Fruit fly (Drosophila melanogaster) whole organism, prepupa: ENCODE results near the gene CG14237.
A peak's percentile ranks its signal among the peaks of the same experiment; 100 is the strongest.

Experiments
- Blimp-1 ChIP-seq: fragments of 200-800 bp; sonication (Bioruptor generic); optimal IDR thresholded peaks from 3 replicates; lab custom pipeline; 2017; ENCODE audit warnings: missing biosample characterization, missing genetic modification characterization, mild to moderate bottlenecking, moderate library complexity, missing genetic modification reagents
- CG10631 ChIP-seq: fragments of 200-800 bp; sonication (Bioruptor generic); optimal IDR thresholded peaks from 2 replicates; lab custom pipeline; 2016; ENCODE audit warnings: missing biosample characterization, missing genetic modification characterization
- CG10669 ChIP-seq: fragments of 200-800 bp; sonication (Bioruptor generic); optimal IDR thresholded peaks from 3 replicates; lab custom pipeline; 2018; ENCODE audit warnings: missing biosample characterization, mild to moderate bottlenecking, missing genetic modification characterization, moderate library complexity
- CG11294 ChIP-seq: fragments of 200-800 bp; sonication (Bioruptor generic); IDR thresholded peaks from 2 replicates; pipeline ENCODE4 v1.3.6; 2022; ENCODE audit warnings: missing biosample characterization, missing genetic modification characterization
- CG11762 ChIP-seq: fragments of 200-800 bp; sonication (Bioruptor generic); optimal IDR thresholded peaks from 3 replicates; lab custom pipeline; 2016; ENCODE audit warnings: missing biosample characterization, missing genetic modification characterization; ENCODE audit not compliant: insufficient read depth
- CG11902 ChIP-seq: fragments of 200-800 bp; sonication (Bioruptor generic); optimal IDR thresholded peaks from 3 replicates; lab custom pipeline; 2016; ENCODE audit warnings: missing biosample characterization, missing genetic modification characterization
- CG16779 ChIP-seq: fragments of 200-800 bp; sonication (Bioruptor generic); optimal IDR thresholded peaks from 3 replicates; lab custom pipeline; 2017; ENCODE audit warnings: missing biosample characterization, mild to moderate bottlenecking, missing genetic modification characterization
- CG3032 ChIP-seq: fragments of 200-800 bp; optimal IDR thresholded peaks from 2 replicates; lab custom pipeline; 2019; ENCODE audit warnings: missing biosample characterization, mild to moderate bottlenecking, missing genetic modification characterization, moderate library complexity
- CG31627 ChIP-seq: fragments of 200-800 bp; sonication (Bioruptor generic); optimal IDR thresholded peaks from 3 replicates; lab custom pipeline; 2016; ENCODE audit warnings: missing biosample characterization, missing genetic modification characterization
- CG32006 ChIP-seq: fragments of 200-800 bp; sonication (Bioruptor generic); optimal IDR thresholded peaks from 3 replicates; lab custom pipeline; 2017; ENCODE audit warnings: missing biosample characterization, mild to moderate bottlenecking, missing genetic modification characterization
- CG3919 ChIP-seq: fragments of 200-800 bp; sonication (Bioruptor generic); optimal IDR thresholded peaks from 3 replicates; lab custom pipeline; 2016; ENCODE audit warnings: missing biosample characterization, missing genetic modification characterization
- CG4318 ChIP-seq: fragments of 200-800 bp; sonication (Bioruptor generic); optimal IDR thresholded peaks from 3 replicates; lab custom pipeline; 2017; ENCODE audit warnings: missing biosample characterization, mild to moderate bottlenecking, missing genetic modification characterization
- CG6163 ChIP-seq: fragments of 200-800 bp; sonication (Bioruptor generic); IDR thresholded peaks from 3 replicates; pipeline ENCODE4 v1.3.6; 2022; ENCODE audit warnings: missing biosample characterization, missing genetic modification characterization
- CG6276 ChIP-seq: fragments of 200-800 bp; sonication (Bioruptor generic); optimal IDR thresholded peaks from 2 replicates; lab custom pipeline; 2017; ENCODE audit warnings: missing biosample characterization, mild to moderate bottlenecking, missing genetic modification characterization
- CG6792 ChIP-seq: fragments of 200-800 bp; sonication (Bioruptor generic); optimal IDR thresholded peaks from 3 replicates; lab custom pipeline; 2016; ENCODE audit warnings: missing biosample characterization, missing genetic modification characterization
- CG6808 ChIP-seq: fragments of 200-800 bp; sonication (Bioruptor generic); optimal IDR thresholded peaks from 3 replicates; lab custom pipeline; 2017; ENCODE audit warnings: missing biosample characterization, missing genetic modification characterization, mild to moderate bottlenecking, moderate library complexity, missing genetic modification reagents
- CG6854 ChIP-seq: fragments of 200-800 bp; sonication (Bioruptor generic); optimal IDR thresholded peaks from 2 replicates; lab custom pipeline; 2017; ENCODE audit warnings: missing biosample characterization, mild to moderate bottlenecking, missing genetic modification characterization
- CG7368 ChIP-seq: fragments of 200-800 bp; sonication (Bioruptor generic); optimal IDR thresholded peaks from 3 replicates; lab custom pipeline; 2016; ENCODE audit warnings: missing biosample characterization, missing genetic modification characterization
- CG8119 ChIP-seq: fragments of 200-800 bp; sonication (Bioruptor generic); IDR thresholded peaks from 3 replicates; pipeline ENCODE4 v1.3.6; 2022; ENCODE audit warnings: missing biosample characterization, missing genetic modification characterization
- CG8319 ChIP-seq: fragments of 200-800 bp; sonication (Bioruptor generic); optimal IDR thresholded peaks from 3 replicates; lab custom pipeline; 2016; ENCODE audit warnings: missing biosample characterization, missing genetic modification characterization
- CG8632 ChIP-seq: fragments of 200-800 bp; sonication (Bioruptor generic); optimal IDR thresholded peaks from 3 replicates; lab custom pipeline; 2016; ENCODE audit warnings: missing biosample characterization, missing genetic modification characterization
- Eip75B ChIP-seq: fragments of 200-800 bp; sonication (Bioruptor generic); optimal IDR thresholded peaks from 3 replicates; lab custom pipeline; 2016; ENCODE audit warnings: missing biosample characterization, missing genetic modification characterization
- Eip78C ChIP-seq: fragments of 200-800 bp; sonication (Bioruptor generic); peaks from one replicate; lab custom pipeline; 2016; ENCODE audit warnings: missing biosample characterization, missing genetic modification characterization
- Eip93F ChIP-seq: fragments of 200-800 bp; sonication (Bioruptor generic); optimal IDR thresholded peaks from 2 replicates; lab custom pipeline; 2016; ENCODE audit warnings: missing biosample characterization, mild to moderate bottlenecking, missing genetic modification characterization
- Ets96B ChIP-seq: fragments of 200-800 bp; optimal IDR thresholded peaks from 2 replicates; lab custom pipeline; 2019; ENCODE audit warnings: missing biosample characterization, mild to moderate bottlenecking, missing genetic modification characterization, moderate library complexity
- Gug ChIP-seq: fragments of 200-800 bp; sonication (Bioruptor generic); IDR thresholded peaks from 2 replicates; pipeline ENCODE4 v1.3.6; 2022; ENCODE audit warnings: missing biosample characterization, missing genetic modification characterization
- Hr38 ChIP-seq: sonication (Bioruptor generic); optimal IDR thresholded peaks from 2 replicates; lab custom pipeline; 2016; ENCODE audit warnings: missing biosample characterization, missing genetic modification characterization
- Hr39 ChIP-seq: fragments of 200-800 bp; sonication (Bioruptor generic); optimal IDR thresholded peaks from 2 replicates; lab custom pipeline; 2016; ENCODE audit warnings: missing biosample characterization, missing genetic modification characterization
- Hr4 ChIP-seq: fragments of 200-800 bp; sonication (Bioruptor generic); optimal IDR thresholded peaks from 3 replicates; lab custom pipeline; 2016; ENCODE audit warnings: missing biosample characterization, missing genetic modification characterization
- Met ChIP-seq: fragments of 200-800 bp; sonication (Bioruptor generic); optimal IDR thresholded peaks from 3 replicates; lab custom pipeline; 2016; ENCODE audit warnings: missing biosample characterization, missing genetic modification characterization
- OdsH ChIP-seq: fragments of 200-800 bp; sonication (Bioruptor generic); optimal IDR thresholded peaks from 3 replicates; lab custom pipeline; 2016; ENCODE audit warnings: missing biosample characterization, missing genetic modification characterization
- Sox102F ChIP-seq: fragments of 200-800 bp; sonication (Bioruptor generic); optimal IDR thresholded peaks from 2 replicates; lab custom pipeline; 2016; ENCODE audit warnings: missing biosample characterization, mild to moderate bottlenecking, missing genetic modification characterization
- Sox14 ChIP-seq: fragments of 200-800 bp; sonication (Bioruptor generic); optimal IDR thresholded peaks from 3 replicates; lab custom pipeline; 2016; ENCODE audit warnings: missing biosample characterization, missing genetic modification characterization
- Sox15 ChIP-seq: fragments of 200-800 bp; sonication (Bioruptor generic); optimal IDR thresholded peaks from 3 replicates; lab custom pipeline; 2016; ENCODE audit warnings: missing biosample characterization, missing genetic modification characterization
- acj6 ChIP-seq: fragments of 200-800 bp; sonication (Bioruptor generic); optimal IDR thresholded peaks from 3 replicates; lab custom pipeline; 2016; ENCODE audit warnings: missing biosample characterization, missing genetic modification characterization
- eg ChIP-seq: fragments of 200-800 bp; sonication (Bioruptor generic); IDR thresholded peaks from 3 replicates; pipeline ENCODE4 v1.3.6; 2022; ENCODE audit warnings: missing biosample characterization, missing genetic modification characterization
- esn ChIP-seq: fragments of 200-800 bp; sonication (Bioruptor generic); optimal IDR thresholded peaks from 2 replicates; lab custom pipeline; 2016; ENCODE audit warnings: missing biosample characterization, mild to moderate bottlenecking, missing genetic modification characterization, moderate library complexity
- fd59A ChIP-seq: fragments of 200-800 bp; sonication (Bioruptor generic); optimal IDR thresholded peaks from 2 replicates; lab custom pipeline; 2017; ENCODE audit warnings: missing biosample characterization, mild to moderate bottlenecking, missing genetic modification characterization, missing genetic modification reagents
- fd85E ChIP-seq: fragments of 200-800 bp; sonication (Bioruptor generic); optimal IDR thresholded peaks from 3 replicates; lab custom pipeline; 2016; ENCODE audit warnings: missing biosample characterization, missing genetic modification characterization
- fkh ChIP-seq: fragments of 200-800 bp; sonication (Bioruptor generic); optimal IDR thresholded peaks from 3 replicates; lab custom pipeline; 2017; ENCODE audit warnings: missing biosample characterization, mild to moderate bottlenecking, missing genetic modification characterization, moderate library complexity
- lz ChIP-seq: fragments of 200-800 bp; sonication (Bioruptor generic); optimal IDR thresholded peaks from 3 replicates; lab custom pipeline; 2016; ENCODE audit warnings: missing biosample characterization, missing genetic modification characterization
- net ChIP-seq: fragments of 200-800 bp; sonication (Bioruptor generic); optimal IDR thresholded peaks from 3 replicates; lab custom pipeline; 2016; ENCODE audit warnings: missing biosample characterization, missing genetic modification characterization
- pdm3 ChIP-seq: fragments of 200-800 bp; sonication (Bioruptor generic); optimal IDR thresholded peaks from 3 replicates; lab custom pipeline; 2016; ENCODE audit warnings: missing biosample characterization, missing genetic modification characterization
- salr ChIP-seq, 2 experiments: fragments of 200-800 bp; sonication (Bioruptor generic); optimal IDR thresholded peaks; 3 replicates each; lab custom pipeline; 2016 to 2018; ENCODE audit warnings: missing biosample characterization in 2 of 2, missing genetic modification characterization in 2 of 2, mild to moderate bottlenecking in 1 of 2
- spab ChIP-seq: fragments of 200-800 bp; sonication (Bioruptor generic); optimal IDR thresholded peaks from 2 replicates; lab custom pipeline; 2017; ENCODE audit warnings: missing biosample characterization, mild to moderate bottlenecking, missing genetic modification characterization, missing genetic modification reagents
- svp ChIP-seq: fragments of 200-800 bp; sonication (Bioruptor generic); peaks from one replicate; lab custom pipeline; 2016; ENCODE audit warnings: missing biosample characterization, missing genetic modification characterization
- vri ChIP-seq: fragments of 200-800 bp; sonication (Bioruptor generic); optimal IDR thresholded peaks from 3 replicates; lab custom pipeline; 2016; ENCODE audit warnings: missing biosample characterization, mild to moderate bottlenecking, missing genetic modification characterization

Gene CG14237

dm6 chr3R:26433743-26434142 is 22.9 kb upstream of the CG14237 start:
- TF ChIP-seq Sox14 (GFP tag; lab: Kevin White, UChicago) (no peak), Hr38 (GFP tag; lab: Kevin White, UChicago) (no peak), CG32006 (no peak), CG10669 (GFP tag; lab: Kevin White, UChicago) (no peak), Sox102F (GFP tag; lab: Kevin White, UChicago) (no peak), salr (GFP tag; optimal IDR thresholded peaks at IDR 0.05; lab: Kevin White, UChicago) (no peak), lz (GFP tag; lab: Kevin White, UChicago) (no peak), spab (GFP tag; lab: Kevin White, UChicago) (no peak), Blimp-1 (GFP tag; lab: Kevin White, UChicago) (no peak), CG10631 (GFP tag; lab: Kevin White, UChicago) (no peak), CG8632 (GFP tag; lab: Kevin White, UChicago) (no peak), vri (GFP tag; lab: Kevin White, UChicago) (no peak), fkh (GFP tag; lab: Kevin White, UChicago) (no peak), net (GFP tag; lab: Kevin White, UChicago) (no peak), Eip75B (no peak)
- TF ChIP-seq, all 60 proteins: peak for 0

- TF ChIP-seq CG10669 (GFP tag; lab: Kevin White, UChicago), result no peak
- no peak for TF ChIP-seq Eip78C (GFP tag; lab: Kevin White, UChicago)
- TF ChIP-seq eg (GFP tag; lab: Robert Waterston, UW), result no peak
- no peak for TF ChIP-seq Sox15 (GFP tag; lab: Kevin White, UChicago)
- TF ChIP-seq CG3919 (GFP tag; lab: Kevin White, UChicago), result no peak
- TF ChIP-seq fd59A (GFP tag; lab: Kevin White, UChicago), result no peak
- no peak for TF ChIP-seq OdsH (GFP tag; lab: Kevin White, UChicago)
- TF ChIP-seq CG8119 (GFP tag; lab: Robert Waterston, UW), result no peak
- no peak for TF ChIP-seq CG11294
- TF ChIP-seq Eip93F (GFP tag; lab: Kevin White, UChicago), result no peak
- TF ChIP-seq CG4318 (GFP tag; lab: Kevin White, UChicago), result no peak
- no peak for TF ChIP-seq salr (GFP tag; optimal IDR thresholded peaks at IDR 0.05; lab: Kevin White, UChicago)
- TF ChIP-seq CG3032 (tag; lab: Kevin White, UChicago), result no peak
- TF ChIP-seq CG10631 (GFP tag; lab: Kevin White, UChicago), result no peak
- TF ChIP-seq Met (GFP tag; lab: Kevin White, UChicago), result no peak
- TF ChIP-seq CG32006, result no peak
- no peak for TF ChIP-seq spab (GFP tag; lab: Kevin White, UChicago)
- no peak for TF ChIP-seq CG6792
Measured at dm6 chr3R:26436001-26436400, 20.7 kb upstream of the CG14237 start.

- TF ChIP-seq esn (peak; percentile 65), CG31627 (GFP tag; lab: Kevin White, UChicago) (peak; percentile 70), fd59A (GFP tag; lab: Kevin White, UChicago) (no peak), CG6854 (GFP tag; lab: Kevin White, UChicago) (no peak), spab (GFP tag; lab: Kevin White, UChicago) (peak; percentile 4), Hr38 (GFP tag; lab: Kevin White, UChicago) (no peak), Gug (GFP tag; lab: Robert Waterston, UW) (peak; percentile 59), CG6163 (GFP tag; lab: Robert Waterston, UW) (peak; percentile 65; the same call in 2 of the 3 replicates), lz (GFP tag; lab: Kevin White, UChicago) (peak; percentile 52), CG6276 (GFP tag; lab: Kevin White, UChicago) (peak; percentile 23), OdsH (GFP tag; lab: Kevin White, UChicago) (peak; percentile 57), fd85E (no peak), CG6808 (no peak), fkh (GFP tag; lab: Kevin White, UChicago) (no peak), CG11902 (GFP tag; lab: Kevin White, UChicago) (peak; percentile 22), Ets96B (tag; lab: Kevin White, UChicago) (peak; percentile 31), Hr39 (GFP tag; lab: Kevin White, UChicago) (peak; percentile 68), CG8319 (peak; percentile 12), svp (GFP tag; lab: Kevin White, UChicago) (peak; percentile 86), Sox14 (GFP tag; lab: Kevin White, UChicago) (peak; percentile 46), CG3919 (GFP tag; lab: Kevin White, UChicago) (peak; percentile 46), CG7368 (GFP tag; lab: Kevin White, UChicago) (no peak), acj6 (GFP tag; lab: Kevin White, UChicago) (peak; percentile 33), Sox15 (GFP tag; lab: Kevin White, UChicago) (no peak), CG11294 (no peak), Hr4 (GFP tag; lab: Kevin White, UChicago) (peak; percentile 77), CG11762 (GFP tag; lab: Kevin White, UChicago) (peak; percentile 14), pdm3 (GFP tag; lab: Kevin White, UChicago) (peak; percentile 63), CG16779 (tag; lab: Kevin White, UChicago) (no peak), CG6792 (peak; percentile 45)
Measured at dm6 chr3R:26436540-26436939, 20.1 kb upstream of the CG14237 start.
